Worm (Caenorhabditis elegans) whole organism, L4 larva: ENCODE measurements around the gene F54H12.10.
A peak's percentile ranks its signal among the peaks of the same experiment; 100 is the strongest.

Experiments
- D1046.2 ChIP-seq: fragments of 200-800 bp; sonication (Bioruptor generic); IDR thresholded peaks from 2 replicates; pipeline ENCODE4 v1.3.6; 2022; ENCODE audit warnings: missing genetic modification characterization, missing compliant biosample characterization
- F26F4.8 ChIP-seq: fragments of 200-800 bp; sonication (Bioruptor generic); conservative IDR thresholded peaks from 2 replicates; pipeline ENCODE4 v1.3.6; 2022; ENCODE audit warnings: missing genetic modification characterization, missing compliant biosample characterization
- R02D3.7 ChIP-seq: fragments of 150-350 bp; sonication (generic microtip); optimal IDR thresholded peaks from 3 replicates; lab custom pipeline; 2014; ENCODE audit warnings: missing biosample characterization, missing genetic modification characterization
- T20F7.1 ChIP-seq: fragments of 200-800 bp; sonication (Bioruptor generic); optimal IDR thresholded peaks from 2 replicates; lab custom pipeline; 2018; ENCODE audit warnings: mild to moderate bottlenecking, missing genetic modification characterization, missing compliant biosample characterization
- Y5F2A.4 ChIP-seq: fragments of 200-800 bp; sonication (Bioruptor generic); optimal IDR thresholded peaks from 2 replicates; lab custom pipeline; 2018; ENCODE audit warnings: mild to moderate bottlenecking, missing genetic modification characterization, missing compliant biosample characterization
- Y75B8A.6 ChIP-seq: fragments of 200-800 bp; sonication (Bioruptor generic); IDR thresholded peaks from 2 replicates; pipeline ENCODE4 v1.3.6; 2022; ENCODE audit warnings: missing genetic modification reagents, missing genetic modification characterization, missing compliant biosample characterization
- ZK337.2 ChIP-seq: fragments of 200-800 bp; sonication (Bioruptor generic); IDR thresholded peaks from 2 replicates; pipeline ENCODE4 v1.3.6; 2022; ENCODE audit warnings: missing genetic modification reagents, missing genetic modification characterization, missing compliant biosample characterization
- aha-1 ChIP-seq: fragments of 150-350 bp; peaks from one replicate; lab custom pipeline; 2014; ENCODE audit warnings: missing biosample characterization, missing genetic modification characterization
- ama-1 ChIP-seq: fragments of 150-350 bp; optimal IDR thresholded peaks from 2 replicates; lab custom pipeline; 2014; ENCODE audit warnings: inconsistent platforms, mixed read lengths
- arid-1 ChIP-seq: fragments of 200-800 bp; sonication (Bioruptor generic); conservative IDR thresholded peaks from 2 replicates; pipeline ENCODE4 v1.3.6; 2022; ENCODE audit warnings: missing genetic modification reagents, missing genetic modification characterization, missing compliant biosample characterization
- ceh-32 ChIP-seq: sonication (generic microtip); optimal IDR thresholded peaks from 2 replicates; lab custom pipeline; 2016; ENCODE audit warnings: mild to moderate bottlenecking, missing genetic modification characterization, missing compliant biosample characterization; ENCODE audit not compliant: poor library complexity
- ctbp-1 ChIP-seq: fragments of 200-800 bp; sonication (Bioruptor generic); IDR thresholded peaks from 2 replicates; pipeline ENCODE4 v1.3.6; 2022; ENCODE audit warnings: missing genetic modification reagents, missing genetic modification characterization, missing compliant biosample characterization
- daf-19 ChIP-seq: fragments of 200-800 bp; sonication (Bioruptor generic); conservative IDR thresholded peaks from 2 replicates; pipeline ENCODE4 v1.3.6; 2022; ENCODE audit warnings: missing genetic modification characterization, missing compliant biosample characterization
- daf-8 ChIP-seq: fragments of 200-800 bp; sonication (Bioruptor generic); IDR thresholded peaks from 2 replicates; pipeline ENCODE4 v1.3.6; 2022; ENCODE audit warnings: missing genetic modification characterization, missing compliant biosample characterization
- dmd-8 ChIP-seq: fragments of 200-800 bp; sonication (Bioruptor generic); IDR thresholded peaks from 2 replicates; pipeline ENCODE4 v1.3.6; 2022; ENCODE audit warnings: missing genetic modification characterization, missing compliant biosample characterization
- dmd-9 ChIP-seq: fragments of 200-800 bp; sonication (Bioruptor generic); IDR thresholded peaks from 2 replicates; pipeline ENCODE4 v1.3.6; 2022; ENCODE audit warnings: missing genetic modification reagents, missing genetic modification characterization, missing compliant biosample characterization
- egl-27 ChIP-seq: sonication (generic microtip); optimal IDR thresholded peaks from 3 replicates; lab custom pipeline; 2017; ENCODE audit warnings: missing biosample characterization, missing genetic modification reagents, missing genetic modification characterization
- hlh-11 ChIP-seq: fragments of 200-800 bp; sonication (Bioruptor generic); optimal IDR thresholded peaks from 2 replicates; lab custom pipeline; 2018; ENCODE audit warnings: mild to moderate bottlenecking, missing genetic modification characterization, missing compliant biosample characterization
- lin-13 ChIP-seq: fragments of 150-350 bp; optimal IDR thresholded peaks from 2 replicates; lab custom pipeline; 2014; ENCODE audit warnings: missing biosample characterization, missing genetic modification reagents, missing genetic modification characterization
- lin-29 ChIP-seq: fragments of 200-800 bp; sonication (Bioruptor generic); IDR thresholded peaks from 2 replicates; pipeline ENCODE4 v1.3.6; 2022; ENCODE audit warnings: missing genetic modification reagents, missing genetic modification characterization, missing compliant biosample characterization
- lin-38 ChIP-seq: fragments of 200-800 bp; sonication (Bioruptor generic); IDR thresholded peaks from 2 replicates; pipeline ENCODE4 v1.3.6; 2022; ENCODE audit warnings: missing genetic modification reagents, missing genetic modification characterization, missing compliant biosample characterization
- lin-39 ChIP-seq: fragments of 150-350 bp; optimal IDR thresholded peaks from 2 replicates; lab custom pipeline; 2014; ENCODE audit warnings: missing biosample characterization, missing genetic modification reagents, missing genetic modification characterization
- mdt-29 ChIP-seq: fragments of 200-800 bp; sonication (Bioruptor generic); IDR thresholded peaks from 2 replicates; pipeline ENCODE4 v1.3.6; 2022; ENCODE audit warnings: missing genetic modification reagents, missing genetic modification characterization, missing compliant biosample characterization
- mep-1 ChIP-seq: fragments of 150-350 bp; sonication (generic microtip); optimal IDR thresholded peaks from 3 replicates; lab custom pipeline; 2014; ENCODE audit warnings: missing biosample characterization, missing genetic modification characterization
- mes-2 ChIP-seq: sonication (generic microtip); optimal IDR thresholded peaks from 2 replicates; lab custom pipeline; 2016; ENCODE audit warnings: missing genotype, mild to moderate bottlenecking, missing genetic modification characterization, missing compliant biosample characterization; ENCODE audit not compliant: poor library complexity, severe bottlenecking
- mxl-3 ChIP-seq: fragments of 200-800 bp; sonication (Bioruptor generic); optimal IDR thresholded peaks from 2 replicates; lab custom pipeline; 2018; ENCODE audit warnings: mild to moderate bottlenecking, missing genetic modification characterization, missing compliant biosample characterization
- nhr-11 ChIP-seq: fragments of 150-350 bp; optimal IDR thresholded peaks from 2 replicates; lab custom pipeline; 2014; ENCODE audit warnings: missing biosample characterization, missing genetic modification characterization
- nhr-48 ChIP-seq: sonication (generic microtip); optimal IDR thresholded peaks from 2 replicates; lab custom pipeline; 2016; ENCODE audit warnings: mild to moderate bottlenecking, missing genetic modification characterization, missing compliant biosample characterization
- set-16 ChIP-seq: fragments of 200-800 bp; sonication (Bioruptor generic); IDR thresholded peaks from 2 replicates; pipeline ENCODE4 v1.3.6; 2022; ENCODE audit warnings: missing genetic modification reagents, missing genetic modification characterization, missing compliant biosample characterization
- snpc-1.2 ChIP-seq: fragments of 200-800 bp; sonication (Bioruptor generic); IDR thresholded peaks from 2 replicates; pipeline ENCODE4 v1.3.6; 2022; ENCODE audit warnings: missing genetic modification reagents, missing genetic modification characterization, missing compliant biosample characterization
- snpc-4 ChIP-seq: fragments of 150-350 bp; optimal IDR thresholded peaks from 2 replicates; lab custom pipeline; 2014; ENCODE audit warnings: missing biosample characterization, missing genetic modification characterization
- spr-3 ChIP-seq: fragments of 200-800 bp; sonication (Bioruptor generic); optimal IDR thresholded peaks from 2 replicates; lab custom pipeline; 2018; ENCODE audit warnings: mild to moderate bottlenecking, missing genetic modification characterization, missing compliant biosample characterization
- tra-1 ChIP-seq: fragments of 200-800 bp; sonication (Bioruptor generic); IDR thresholded peaks from 2 replicates; pipeline ENCODE4 v1.3.6; 2022; ENCODE audit warnings: missing genetic modification reagents, missing genetic modification characterization, missing compliant biosample characterization
- unc-39 ChIP-seq: sonication (generic microtip); optimal IDR thresholded peaks from 2 replicates; lab custom pipeline; 2017; ENCODE audit warnings: missing biosample characterization, missing genetic modification characterization
- unc-62 ChIP-seq, 3 experiments: fragments of 150-350 bp in 1 of 3; sonication (generic microtip); optimal IDR thresholded peaks in 2 of 3; peaks in 1 of 3; 1 replicate in 1 of 3; 2 replicates in 2 of 3; lab custom pipeline; 2014 to 2017; ENCODE audit warnings: missing biosample characterization in 3 of 3, missing genetic modification characterization in 3 of 3, missing genetic modification reagents in 3 of 3, missing genotype in 1 of 3
- zfp-2 ChIP-seq: sonication (generic microtip); optimal IDR thresholded peaks from 2 replicates; lab custom pipeline; 2016; ENCODE audit warnings: mild to moderate bottlenecking, missing genetic modification characterization, missing compliant biosample characterization
- zfp-3 ChIP-seq: fragments of 200-800 bp; sonication (Bioruptor generic); conservative IDR thresholded peaks from 2 replicates; pipeline ENCODE4 v1.3.6; 2022; ENCODE audit warnings: missing genetic modification reagents, missing genetic modification characterization, missing compliant biosample characterization
- zip-2 ChIP-seq: fragments of 150-350 bp; optimal IDR thresholded peaks from 2 replicates; lab custom pipeline; 2014; ENCODE audit warnings: missing biosample characterization, missing genetic modification characterization
- ztf-11 ChIP-seq: fragments of 150-350 bp; optimal IDR thresholded peaks from 2 replicates; lab custom pipeline; 2014; ENCODE audit warnings: missing biosample characterization, missing genetic modification characterization

F54H12.10 gene

DNA sequence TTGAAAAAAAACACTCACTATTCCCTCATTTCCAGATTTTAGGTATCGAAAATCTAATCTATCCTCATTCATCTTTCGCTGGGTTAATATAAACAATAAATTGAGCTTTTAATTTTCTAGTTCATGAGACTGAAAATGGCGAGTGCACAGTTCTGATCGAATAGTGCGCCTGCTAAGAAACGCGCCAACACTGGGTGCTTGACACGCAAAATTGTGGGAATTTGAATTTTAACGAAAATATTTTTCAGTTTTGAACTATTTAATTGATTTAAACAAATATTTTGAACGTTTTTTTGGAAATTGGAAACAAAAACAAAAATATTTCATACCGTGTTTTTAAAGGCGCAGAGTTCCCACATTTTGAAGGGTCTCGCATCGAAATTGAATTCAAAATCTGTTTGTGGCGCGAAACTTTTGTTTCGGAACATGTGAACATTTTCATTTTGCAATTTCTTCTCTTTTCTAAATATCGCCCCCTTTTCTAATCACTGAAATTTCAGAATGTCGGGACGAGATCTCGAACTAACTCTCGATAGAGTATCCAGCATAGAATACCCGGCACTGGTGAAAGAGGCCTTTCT lies 30.1 kb downstream of the F54H12.10 start, which contains the start of the genes C29E4.13 and npp-15 (continued):
- no peak for TF ChIP-seq set-16
- no peak for TF ChIP-seq unc-39 (tag; lab: Kevin White, UChicago)
- no peak for TF ChIP-seq egl-27
- TF ChIP-seq tra-1 (GFP tag; lab: Robert Waterston, UW) = no peak
- TF ChIP-seq mxl-3 (GFP tag; lab: Kevin White, UChicago) = no peak
- TF ChIP-seq ztf-11 (tag; lab: Kevin White, UChicago) = no peak
- TF ChIP-seq Y5F2A.4 (GFP tag; lab: Kevin White, UChicago) = no peak
- peak; percentile 33; the same call in 1 of the 2 replicates for TF ChIP-seq lin-38
- TF ChIP-seq dmd-8 (GFP tag; lab: Robert Waterston, UW) = no peak
- TF ChIP-seq Y75B8A.6 (GFP tag; lab: Robert Waterston, UW) = no peak
- TF ChIP-seq D1046.2 = no peak
- TF ChIP-seq T20F7.1 = peak; percentile 72
- TF ChIP-seq spr-3 (GFP tag; lab: Kevin White, UChicago) = no peak
- TF ChIP-seq mdt-29 (GFP tag; lab: Robert Waterston, UW) = no peak
- no peak for TF ChIP-seq ZK337.2 (GFP tag; lab: Robert Waterston, UW)
- TF ChIP-seq ctbp-1 = no peak
- TF ChIP-seq nhr-48 (tag; lab: Kevin White, UChicago) = no peak
- no peak for TF ChIP-seq lin-13 (GFP tag; lab: Kevin White, UChicago)
- no peak for TF ChIP-seq snpc-1.2 (GFP tag; lab: Robert Waterston, UW)
- TF ChIP-seq lin-39 (tag; lab: Kevin White, UChicago) = no peak
- no peak for TF ChIP-seq zip-2 (tag; lab: Kevin White, UChicago)
- TF ChIP-seq R02D3.7 (tag; lab: Kevin White, UChicago) = no peak
- no peak for TF ChIP-seq snpc-4 (tag; lab: Kevin White, UChicago)
- TF ChIP-seq zfp-2 (tag; lab: Kevin White, UChicago) = no peak
- TF ChIP-seq zfp-3 (GFP tag; lab: Robert Waterston, UW) = no peak
- TF ChIP-seq nhr-11 (tag; lab: Kevin White, UChicago) = no peak
- no peak for TF ChIP-seq ama-1 (lab: Kevin White, UChicago)
- no peak for TF ChIP-seq daf-8 (GFP tag; lab: Robert Waterston, UW)
- no peak for TF ChIP-seq hlh-11 (tag; lab: Kevin White, UChicago)
- TF ChIP-seq mep-1 = peak; percentile 10
- no peak for TF ChIP-seq F26F4.8 (GFP tag; lab: Robert Waterston, UW)
- TF ChIP-seq dmd-9 (GFP tag; lab: Robert Waterston, UW) = no peak
- TF ChIP-seq, all 104 proteins: peak for 11

DNA sequence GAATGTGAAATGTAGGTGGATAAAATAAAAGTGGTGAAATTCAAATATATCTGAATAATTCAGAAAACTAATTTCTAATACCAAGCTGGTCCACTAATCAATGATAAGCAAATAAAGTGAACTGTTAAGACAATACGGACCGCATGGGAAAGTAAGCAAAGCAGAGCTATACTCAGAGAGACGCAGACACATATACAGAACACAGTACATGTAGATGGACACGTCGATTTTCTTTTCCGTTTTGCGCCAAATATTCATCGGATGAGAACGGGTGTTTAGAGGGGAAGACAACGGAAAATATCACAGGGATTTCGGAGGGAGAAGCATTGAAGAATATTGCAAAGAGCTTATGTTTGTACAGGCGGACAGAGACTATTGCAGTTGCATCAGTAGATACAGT lies 32.8 kb downstream of the F54H12.10 start:
- TF ChIP-seq ceh-32 (tag; lab: Kevin White, UChicago) (no peak), daf-19 (GFP tag; lab: Robert Waterston, UW) (no peak), snpc-1.2 (GFP tag; lab: Robert Waterston, UW) (no peak), aha-1 (tag; lab: Kevin White, UChicago) (peak; percentile 70), mes-2 (tag; lab: Kevin White, UChicago) (peak; percentile 7)

ce11 chrIII:7924821-7925220 lies 34.0 kb downstream of the F54H12.10 start, which contains the start of gene tag-250:
Gene tag-250 (minus strand): TSS chrIII:7924921.
- TF ChIP-seq lin-13 (GFP tag; lab: Kevin White, UChicago) (no peak), zfp-2 (tag; lab: Kevin White, UChicago) (no peak), lin-29 (no peak), arid-1 (GFP tag; lab: Robert Waterston, UW) (no peak), unc-62 (GFP tag; optimal IDR thresholded peaks at IDR 0.05 in 1 of 2; lab: Kevin White, UChicago) (peak in 1 of 2 experiments; percentile 72), unc-62 (tag; optimal IDR thresholded peaks at IDR 0.05; lab: Kevin White, UChicago) (no peak)
